Worm (Caenorhabditis elegans) whole organism, L4/young adult: ENCODE results near the gene rnp-7.

ENCODE experiments used
- dao-5 ChIP-seq: sonication (generic microtip); optimal IDR thresholded peaks from 2 replicates; lab custom pipeline; 2016; ENCODE audit warnings: missing genotype, missing genetic modification characterization, moderate library complexity, missing compliant biosample characterization
- him-1 ChIP-seq: sonication (generic microtip); optimal IDR thresholded peaks from 2 replicates; lab custom pipeline; 2016; ENCODE audit warnings: missing genotype, missing genetic modification reagents, missing genetic modification characterization, missing compliant biosample characterization

ce11 chrIII:7203130-7203775 lies 42.3 kb upstream of the rnp-7 start:
- TF ChIP-seq him-1 (tag; lab: Kevin White, UChicago) (no peak), dao-5 (tag; lab: Kevin White, UChicago) (no peak)
